Worm (Caenorhabditis elegans) whole organism, early embryonic: ENCODE results near the gene gad-1.

Source experiments
- F13C5.2 ChIP-seq: sonication (generic microtip); optimal IDR thresholded peaks from 2 replicates; lab custom pipeline; 2017; ENCODE audit warnings: mild to moderate bottlenecking, missing genetic modification characterization, inconsistent platforms, missing compliant biosample characterization
- aly-1 ChIP-seq: sonication (generic microtip); optimal IDR thresholded peaks from 2 replicates; lab custom pipeline; 2016; ENCODE audit warnings: missing genetic modification characterization, missing compliant biosample characterization

ce11 chrV:6448356-6448755 lies 15.1 kb upstream of the gad-1 start, which contains the start of gene fbxa-196:
- TF ChIP-seq aly-1 (no peak), F13C5.2 (tag; lab: Kevin White, UChicago) (no peak)
